Worm (Caenorhabditis elegans): ENCODE results near the gene prp-19.

DNA sequence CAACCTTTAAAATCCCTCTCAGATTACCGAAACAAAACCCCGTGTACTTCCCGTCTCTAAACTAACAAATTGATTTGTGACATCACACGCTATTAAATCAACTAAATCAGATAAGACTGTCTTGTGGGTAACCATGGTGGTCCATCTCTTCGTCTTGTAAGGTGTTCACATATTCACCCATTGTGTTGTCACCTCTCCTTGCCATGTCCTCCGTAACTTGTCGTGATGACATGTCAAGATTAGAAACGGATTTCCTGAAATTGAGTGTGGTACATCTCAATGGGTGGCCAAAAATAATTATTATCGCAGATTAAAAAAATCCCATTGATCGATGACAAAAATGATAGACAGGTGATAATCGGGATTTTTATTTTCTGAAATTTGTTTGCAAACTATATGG, 47.5 kb downstream of the prp-19 start:
- TF ChIP-seq dpl-1 (GFP tag; optimal IDR thresholded peaks at IDR 0.05) (no peak), aly-2 (tag; optimal IDR thresholded peaks at IDR 0.05) (no peak)

Data from whole organism, L1 larva.